Worm (Caenorhabditis elegans) whole organism, L2 larva: ENCODE measurements around the gene cnc-9.
"Not testable (repeated sequence)": the region's sequence is repeated elsewhere in the genome, so short reads cannot be mapped to it uniquely, and the experiment has no call there.

Experiments used
- C34F6.9 ChIP-seq: fragments of 150-350 bp; optimal IDR thresholded peaks from 2 replicates; lab custom pipeline; 2014; ENCODE audit warnings: missing biosample characterization, missing genetic modification characterization
- F13H6.1 ChIP-seq: sonication (generic microtip); optimal IDR thresholded peaks from 2 replicates; lab custom pipeline; 2016; ENCODE audit warnings: missing genetic modification characterization, missing compliant biosample characterization
- R02D3.7 ChIP-seq: fragments of 150-350 bp; optimal IDR thresholded peaks from 2 replicates; lab custom pipeline; 2014; ENCODE audit warnings: missing biosample characterization, missing genetic modification characterization
- Y55F3AM.14 ChIP-seq: fragments of 200-800 bp; sonication (Bioruptor generic); optimal IDR thresholded peaks from 2 replicates; lab custom pipeline; 2018; ENCODE audit warnings: mild to moderate bottlenecking, missing genetic modification characterization, missing compliant biosample characterization
- ZK546.5 ChIP-seq: sonication (generic microtip); optimal IDR thresholded peaks from 2 replicates; lab custom pipeline; 2017; ENCODE audit warnings: missing biosample characterization, missing genetic modification characterization
- alr-1 ChIP-seq: fragments of 150-350 bp; optimal IDR thresholded peaks from 2 replicates; lab custom pipeline; 2014; ENCODE audit warnings: missing biosample characterization, missing genetic modification characterization
- aly-2 ChIP-seq: fragments of 150-350 bp; optimal IDR thresholded peaks from 2 replicates; lab custom pipeline; 2014; ENCODE audit warnings: missing biosample characterization, missing genetic modification characterization
- ama-1 ChIP-seq: fragments of 150-350 bp; optimal IDR thresholded peaks from 2 replicates; lab custom pipeline; 2018; ENCODE audit warnings: inconsistent platforms
- ceh-82 ChIP-seq: fragments of 150-350 bp; optimal IDR thresholded peaks from 2 replicates; lab custom pipeline; 2014; ENCODE audit warnings: missing biosample characterization, missing genetic modification characterization
- dmd-4 ChIP-seq: sonication (generic microtip); optimal IDR thresholded peaks from 2 replicates; lab custom pipeline; 2017; ENCODE audit warnings: missing biosample characterization, missing genetic modification characterization
- egl-27 ChIP-seq: sonication (generic microtip); optimal IDR thresholded peaks from 3 replicates; lab custom pipeline; 2017; ENCODE audit warnings: missing biosample characterization, missing genetic modification reagents, missing genetic modification characterization
- elt-1 ChIP-seq: fragments of 150-350 bp; optimal IDR thresholded peaks from 2 replicates; lab custom pipeline; 2014; ENCODE audit warnings: missing biosample characterization, missing genetic modification characterization
- elt-3 ChIP-seq: sonication (generic microtip); optimal IDR thresholded peaks from 2 replicates; lab custom pipeline; 2017; ENCODE audit warnings: missing biosample characterization, missing genetic modification characterization
- fos-1 ChIP-seq: fragments of 150-350 bp; optimal IDR thresholded peaks from 2 replicates; lab custom pipeline; 2014; ENCODE audit warnings: missing biosample characterization, missing genetic modification characterization
- lin-11 ChIP-seq: fragments of 150-350 bp; sonication (generic microtip); optimal IDR thresholded peaks from 2 replicates; lab custom pipeline; 2014; ENCODE audit warnings: missing biosample characterization, missing genetic modification characterization, inconsistent platforms, mixed read lengths
- lin-13 ChIP-seq: fragments of 150-350 bp; optimal IDR thresholded peaks from 2 replicates; lab custom pipeline; 2014; ENCODE audit warnings: missing biosample characterization, missing genetic modification reagents, missing genetic modification characterization
- lin-39 ChIP-seq: fragments of 150-350 bp; optimal IDR thresholded peaks from 2 replicates; lab custom pipeline; 2014; ENCODE audit warnings: missing biosample characterization, missing genetic modification reagents, missing genetic modification characterization
- lsy-2 ChIP-seq, 2 experiments: fragments of 150-350 bp in 1 of 2; sonication (generic microtip) in 1 of 2; optimal IDR thresholded peaks; 2 replicates each; lab custom pipeline; 2014 to 2017; ENCODE audit warnings: missing biosample characterization in 2 of 2, missing genetic modification characterization in 2 of 2
- mbf-1 ChIP-seq: sonication (generic microtip); optimal IDR thresholded peaks from 2 replicates; lab custom pipeline; 2017; ENCODE audit warnings: missing biosample characterization, missing genetic modification characterization
- nhr-10 ChIP-seq: sonication (generic microtip); optimal IDR thresholded peaks from 2 replicates; lab custom pipeline; 2017; ENCODE audit warnings: missing biosample characterization, missing genetic modification characterization
- nhr-12 ChIP-seq: fragments of 150-350 bp; optimal IDR thresholded peaks from 2 replicates; lab custom pipeline; 2014; ENCODE audit warnings: missing biosample characterization, missing genetic modification characterization
- nhr-129 ChIP-seq: fragments of 150-350 bp; optimal IDR thresholded peaks from 2 replicates; lab custom pipeline; 2014; ENCODE audit warnings: missing biosample characterization, missing genetic modification characterization
- nhr-21 ChIP-seq: fragments of 150-350 bp; optimal IDR thresholded peaks from 2 replicates; lab custom pipeline; 2014; ENCODE audit warnings: missing biosample characterization, missing genetic modification characterization
- nhr-23 ChIP-seq: fragments of 150-350 bp; optimal IDR thresholded peaks from 2 replicates; lab custom pipeline; 2014; ENCODE audit warnings: missing biosample characterization, missing genetic modification reagents, missing genetic modification characterization
- nhr-6 ChIP-seq: fragments of 150-350 bp; optimal IDR thresholded peaks from 2 replicates; lab custom pipeline; 2014; ENCODE audit warnings: missing biosample characterization, missing genetic modification characterization
- nhr-77 ChIP-seq: fragments of 150-350 bp; optimal IDR thresholded peaks from 2 replicates; lab custom pipeline; 2014; ENCODE audit warnings: missing biosample characterization, missing genetic modification characterization
- sem-4 ChIP-seq: fragments of 150-350 bp; optimal IDR thresholded peaks from 2 replicates; lab custom pipeline; 2014; ENCODE audit warnings: missing biosample characterization, missing genetic modification reagents, missing genetic modification characterization
- skn-1 ChIP-seq: sonication (generic microtip); optimal IDR thresholded peaks from 2 replicates; lab custom pipeline; 2017; ENCODE audit warnings: missing biosample characterization, missing genetic modification characterization
- sma-3 ChIP-seq: sonication (generic microtip); optimal IDR thresholded peaks from 2 replicates; lab custom pipeline; 2016; ENCODE audit warnings: missing genetic modification reagents, missing genetic modification characterization, missing compliant biosample characterization
- sma-9 ChIP-seq, 2 experiments: fragments of 150-350 bp in 1 of 2; sonication (generic microtip) in 1 of 2; optimal IDR thresholded peaks; 2 replicates each; lab custom pipeline; 2014 to 2016; ENCODE audit warnings: missing genetic modification characterization in 2 of 2, mild to moderate bottlenecking in 1 of 2, missing biosample characterization in 1 of 2, missing compliant biosample characterization in 1 of 2, missing genetic modification reagents in 1 of 2, moderate library complexity in 1 of 2
- snpc-4 ChIP-seq: fragments of 150-350 bp; optimal IDR thresholded peaks from 2 replicates; lab custom pipeline; 2014; ENCODE audit warnings: missing biosample characterization, missing genetic modification characterization
- unc-39 ChIP-seq: fragments of 150-350 bp; optimal IDR thresholded peaks from 2 replicates; lab custom pipeline; 2014; ENCODE audit warnings: missing biosample characterization, missing genetic modification characterization
- zag-1 ChIP-seq: fragments of 150-350 bp; optimal IDR thresholded peaks from 2 replicates; lab custom pipeline; 2014; ENCODE audit warnings: missing biosample characterization, missing genetic modification characterization
- ztf-1 ChIP-seq: fragments of 200-800 bp; sonication (Bioruptor generic); conservative IDR thresholded peaks from 2 replicates; pipeline ENCODE4 v1.3.6; 2022; ENCODE audit warnings: missing genetic modification characterization, missing compliant biosample characterization
- ztf-11 ChIP-seq: sonication (generic microtip); optimal IDR thresholded peaks from 2 replicates; lab custom pipeline; 2017; ENCODE audit warnings: missing biosample characterization, missing genetic modification characterization
- ztf-4 ChIP-seq: fragments of 150-350 bp; optimal IDR thresholded peaks from 2 replicates; lab custom pipeline; 2014; ENCODE audit warnings: missing biosample characterization, missing genetic modification characterization

Gene cnc-9

DNA sequence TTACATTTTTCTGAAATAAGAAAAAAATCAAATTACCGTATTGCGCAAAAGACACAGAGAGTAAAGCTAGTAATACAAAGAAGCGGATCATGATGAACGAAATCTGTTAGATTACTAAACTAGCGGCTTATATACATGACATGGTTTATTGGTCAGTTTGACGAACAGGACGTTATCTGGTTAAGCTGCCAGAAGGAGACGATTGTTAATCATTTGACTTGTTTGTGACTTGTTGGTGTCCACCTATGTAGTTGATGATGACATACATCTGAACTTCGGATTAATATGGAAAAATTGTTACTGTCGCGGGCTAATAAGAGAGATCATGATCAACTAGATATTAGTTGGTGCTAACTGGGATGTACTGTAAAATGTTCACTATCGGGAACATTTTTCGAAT is at the start of gene cnc-9:
TSS of gene cnc-9 (minus strand) at position 101 of the 400 bp plus-strand sequence.
- no peak for TF ChIP-seq lin-11 (tag; lab: Kevin White, UChicago)
- no peak for TF ChIP-seq lin-13
- TF ChIP-seq ama-1 (lab: Kevin White, UChicago), result no peak
- TF ChIP-seq snpc-4 (tag; lab: Kevin White, UChicago), result no peak
- TF ChIP-seq nhr-10 (tag; lab: Kevin White, UChicago), result no peak
- no peak for TF ChIP-seq aly-2 (tag; lab: Kevin White, UChicago)
- no peak for TF ChIP-seq ztf-11 (tag; lab: Kevin White, UChicago)
- no peak for TF ChIP-seq elt-1 (tag; lab: Kevin White, UChicago)
- no peak for TF ChIP-seq alr-1 (tag; lab: Kevin White, UChicago)
- TF ChIP-seq R02D3.7 (tag; lab: Kevin White, UChicago), result no peak
- TF ChIP-seq nhr-23 (tag; lab: Kevin White, UChicago), result no peak
- TF ChIP-seq zag-1 (tag; lab: Kevin White, UChicago), result no peak
- no peak for TF ChIP-seq nhr-77 (tag; lab: Kevin White, UChicago)
- TF ChIP-seq, all 48 proteins: peak for 0

ce11 chrV:7449303-7449827 is 49.4 kb upstream of the cnc-9 start, which contains the start of gene try-12:
Gene try-12, plus strand, starts transcription at chrV:7449353.
- TF ChIP-seq lin-11 (tag; lab: Kevin White, UChicago), result no peak
- TF ChIP-seq elt-1 (tag; lab: Kevin White, UChicago), result no peak
- no peak for TF ChIP-seq Y55F3AM.14
- no peak for TF ChIP-seq nhr-129 (tag; lab: Kevin White, UChicago)
- TF ChIP-seq mbf-1, result no peak
- no peak for TF ChIP-seq ztf-1 (GFP tag; lab: Robert Waterston, UW)
- TF ChIP-seq nhr-77 (tag; lab: Kevin White, UChicago), result no peak
- TF ChIP-seq elt-3 (tag; lab: Kevin White, UChicago), result no peak
- no peak for TF ChIP-seq R02D3.7 (tag; lab: Kevin White, UChicago)
- no peak for TF ChIP-seq skn-1 (tag; lab: Kevin White, UChicago)
- no peak for TF ChIP-seq nhr-21 (tag; lab: Kevin White, UChicago)
- TF ChIP-seq F13H6.1 (tag; lab: Kevin White, UChicago), result no peak
- no peak for TF ChIP-seq ztf-11 (tag; lab: Kevin White, UChicago)
- TF ChIP-seq ceh-82 (tag; lab: Kevin White, UChicago), result no peak
- no peak for TF ChIP-seq dmd-4 (tag; lab: Kevin White, UChicago)
- TF ChIP-seq sem-4, result no peak
- TF ChIP-seq sma-3, result no peak
- no peak for TF ChIP-seq egl-27 (tag; lab: Kevin White, UChicago)
- no peak for TF ChIP-seq zag-1 (tag; lab: Kevin White, UChicago)
- TF ChIP-seq, all 48 proteins: peak for 0

DNA sequence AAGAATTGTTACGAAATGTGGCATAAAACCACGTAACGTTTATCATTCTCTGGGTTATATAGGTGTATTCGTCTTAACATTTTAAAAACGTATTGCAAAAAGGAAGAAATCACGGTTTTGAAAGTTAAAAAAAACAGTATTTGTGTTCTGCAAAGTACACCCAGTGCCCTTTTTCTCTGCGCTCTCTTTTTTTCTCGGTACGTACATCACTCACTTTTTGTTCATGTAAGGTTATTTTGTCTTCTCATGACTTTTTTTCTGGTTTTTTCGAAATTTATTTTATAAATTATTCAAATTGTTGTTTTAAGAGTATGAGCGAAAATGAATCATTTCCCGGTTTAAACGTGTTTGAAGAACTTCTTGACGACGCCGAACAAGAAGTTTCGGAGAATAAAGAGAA is 47.0 kb upstream of the cnc-9 start, which contains the start of gene F25E5.5:
TSS of gene F25E5.5 (plus strand) at position 301 of the 400 bp plus-strand sequence.
- TF ChIP-seq ZK546.5 (tag; lab: Kevin White, UChicago) (no peak), nhr-10 (tag; lab: Kevin White, UChicago) (no peak), ztf-4 (no peak), nhr-77 (tag; lab: Kevin White, UChicago) (no peak), R02D3.7 (tag; lab: Kevin White, UChicago) (no peak), C34F6.9 (tag; lab: Kevin White, UChicago) (no peak), lin-13 (no peak), F13H6.1 (tag; lab: Kevin White, UChicago) (no peak), lin-11 (tag; lab: Kevin White, UChicago) (no peak), unc-39 (no peak), aly-2 (tag; lab: Kevin White, UChicago) (no peak), skn-1 (tag; lab: Kevin White, UChicago) (no peak), nhr-6 (tag; lab: Kevin White, UChicago) (no peak), mbf-1 (no peak), nhr-12 (no peak), ztf-1 (GFP tag; lab: Robert Waterston, UW) (no peak), lsy-2 (tag; optimal IDR thresholded peaks at IDR 0.05; lab: Kevin White, UChicago) (no peak), fos-1 (tag; lab: Kevin White, UChicago) (no peak), lin-39 (tag; lab: Kevin White, UChicago) (no peak)

DNA sequence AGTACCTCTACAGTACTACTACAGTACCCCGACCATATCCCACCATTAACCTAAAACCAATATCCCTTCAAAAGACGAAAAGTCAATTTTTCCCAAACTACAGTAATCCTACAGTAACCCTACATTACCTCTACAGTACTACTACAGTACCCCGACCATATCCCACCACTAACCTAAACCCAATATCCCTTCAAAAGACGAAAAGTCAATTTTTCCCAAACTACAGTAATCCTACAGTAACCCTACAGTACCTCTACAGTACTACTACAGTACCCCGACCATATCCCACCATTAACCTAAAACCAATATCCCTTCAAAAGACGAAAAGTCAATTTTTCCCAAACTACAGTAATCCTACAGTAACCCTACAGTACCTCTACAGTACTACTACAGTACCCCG is 44.3 kb upstream of the cnc-9 start, which contains the start of gene nhr-141:
TSS of gene nhr-141 (plus strand) at position 331 of the 400 bp plus-strand sequence.
- not testable (repeated sequence) for TF ChIP-seq unc-39; elt-1 (tag; lab: Kevin White, UChicago); sma-9 (GFP tag; optimal IDR thresholded peaks at IDR 0.05; lab: Kevin White, UChicago); sma-9 (tag; optimal IDR thresholded peaks at IDR 0.05; lab: Kevin White, UChicago)
